Fruit fly (Drosophila melanogaster): ENCODE data around the gene Gr98c.

The Gr98c gene

dm6 chr3R:27544143-27544542 is at the start of gene Gr98c:
Gene Gr98c (plus strand): TSS chr3R:27544443.
- no peak for TF ChIP-seq noc (tag; optimal IDR thresholded peaks at IDR 0.05)

DNA sequence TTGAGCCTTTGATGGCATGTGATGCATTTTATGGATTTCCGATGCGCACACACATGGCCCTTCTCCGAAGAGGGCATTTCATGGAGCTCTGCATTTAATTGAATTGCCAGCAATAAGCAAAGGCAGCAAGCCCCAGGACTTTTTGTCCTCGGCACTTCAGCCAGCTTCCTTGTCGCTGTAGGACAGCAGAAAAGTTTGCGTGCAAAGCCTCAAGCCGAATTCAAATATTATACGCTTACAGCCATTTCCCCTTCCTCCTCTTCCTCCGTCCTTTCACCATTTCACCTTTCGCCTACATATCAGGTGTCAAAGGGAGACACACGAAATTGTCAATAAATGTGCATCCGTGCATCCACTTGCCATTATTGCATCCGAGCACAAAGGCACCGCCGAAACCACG is 46.6 kb upstream of the Gr98c start:
- TF ChIP-seq noc (tag; optimal IDR thresholded peaks at IDR 0.05): no peak

DNA sequence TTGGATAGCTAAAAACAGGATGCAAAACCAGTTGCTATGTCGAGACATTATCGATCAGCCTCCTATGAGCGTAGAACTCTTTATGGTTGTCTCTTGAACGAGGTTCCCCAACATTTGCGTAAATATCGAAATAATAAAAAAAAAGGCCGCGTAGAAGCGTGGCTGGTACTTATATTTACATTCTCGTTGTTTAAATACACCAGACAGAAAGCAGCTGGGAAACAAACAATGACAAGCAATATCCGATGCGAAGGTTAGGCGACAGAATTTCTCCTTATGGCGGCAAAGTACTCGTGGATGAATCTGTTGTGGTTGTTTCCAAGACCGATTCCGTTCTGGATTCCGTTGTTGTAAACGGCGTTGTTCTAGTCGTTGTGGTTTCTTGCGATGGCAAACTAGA is 42.3 kb upstream of the Gr98c start, which contains the start of gene CG43139:
CG43139 (minus strand) TSS at position 88 of the 400 bp plus-strand sequence.
- TF ChIP-seq noc (tag; optimal IDR thresholded peaks at IDR 0.05): no peak

dm6 chr3R:27502856-27503255 is 41.4 kb upstream of the Gr98c start, which contains the start of gene CG5402:
Gene CG5402 (minus strand): TSS chr3R:27502956.
- TF ChIP-seq noc (tag; optimal IDR thresholded peaks at IDR 0.05): no peak

- TF ChIP-seq noc (tag; optimal IDR thresholded peaks at IDR 0.05): no peak
Observed at dm6 chr3R:27517157-27517556, 27.1 kb upstream of the Gr98c start, which contains the start of gene CG13972. Gene CG13972 (minus strand): TSS chr3R:27517257.

DNA sequence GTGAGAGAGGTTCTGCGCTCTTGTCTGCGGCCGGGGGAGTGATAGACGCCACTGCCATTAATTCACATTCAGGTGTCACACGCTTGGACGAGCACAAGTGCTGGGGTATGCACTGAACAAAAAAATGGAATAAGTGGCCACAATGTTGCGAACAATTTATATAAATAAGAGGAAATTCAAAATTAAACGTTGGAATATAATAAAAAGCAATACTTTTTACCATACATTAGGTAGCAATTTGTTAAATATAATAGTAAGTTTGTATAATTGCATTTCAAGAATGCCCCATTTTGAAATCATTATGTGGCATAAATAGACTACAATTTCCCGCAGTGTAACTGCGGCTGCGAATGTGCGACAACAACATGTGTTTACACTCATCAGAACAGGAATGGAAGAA is 24.4 kb upstream of the Gr98c start:
- no peak for TF ChIP-seq noc (tag; optimal IDR thresholded peaks at IDR 0.05)

dm6 chr3R:27520415-27520916 is 23.8 kb upstream of the Gr98c start, which contains the start of gene CG12885:
Gene CG12885 (plus strand): TSS chr3R:27520866.
- no peak for TF ChIP-seq noc (tag; optimal IDR thresholded peaks at IDR 0.05)

- TF ChIP-seq noc (tag; optimal IDR thresholded peaks at IDR 0.05): no peak
Observed at dm6 chr3R:27533225-27533624, 11.0 kb upstream of the Gr98c start.

dm6 chr3R:27542197-27542596 is 2.0 kb upstream of the Gr98c start, which contains the start of gene Gr98b:
Gene Gr98b (plus strand): TSS chr3R:27542497.
- no peak for TF ChIP-seq noc (tag; optimal IDR thresholded peaks at IDR 0.05)

- TF ChIP-seq noc (tag; optimal IDR thresholded peaks at IDR 0.05): no peak
Observed at dm6 chr3R:27545752-27546151, 1.5 kb downstream of the Gr98c start, which contains the start of gene Gr98d. Gene Gr98d (plus strand): TSS chr3R:27546052.

- no peak for TF ChIP-seq noc (tag; optimal IDR thresholded peaks at IDR 0.05)
Observed at dm6 chr3R:27547378-27547949, 3.2 kb downstream of the Gr98c start.

- no peak for TF ChIP-seq noc (tag; optimal IDR thresholded peaks at IDR 0.05)
Observed at dm6 chr3R:27552710-27553109, 8.5 kb downstream of the Gr98c start.

DNA sequence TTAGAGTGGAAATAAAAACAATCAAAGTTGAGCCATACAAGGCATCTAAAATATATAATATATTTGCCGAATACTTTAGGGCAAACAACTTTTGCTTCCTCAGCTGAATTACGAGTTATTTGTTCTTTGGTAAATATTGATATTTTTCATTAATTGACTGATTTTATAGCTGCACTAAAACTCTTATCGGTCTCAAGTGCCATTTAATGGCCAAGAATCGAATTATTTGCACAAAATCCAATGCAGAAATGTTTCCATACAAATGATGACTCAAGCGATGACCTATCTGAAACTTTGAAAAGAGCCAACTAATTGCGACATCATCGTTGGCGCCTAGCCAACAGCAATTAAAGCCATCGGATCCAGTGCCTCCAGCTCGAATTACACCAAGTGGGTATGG is 9.1 kb downstream of the Gr98c start:
- TF ChIP-seq noc (tag; optimal IDR thresholded peaks at IDR 0.05): no peak

DNA sequence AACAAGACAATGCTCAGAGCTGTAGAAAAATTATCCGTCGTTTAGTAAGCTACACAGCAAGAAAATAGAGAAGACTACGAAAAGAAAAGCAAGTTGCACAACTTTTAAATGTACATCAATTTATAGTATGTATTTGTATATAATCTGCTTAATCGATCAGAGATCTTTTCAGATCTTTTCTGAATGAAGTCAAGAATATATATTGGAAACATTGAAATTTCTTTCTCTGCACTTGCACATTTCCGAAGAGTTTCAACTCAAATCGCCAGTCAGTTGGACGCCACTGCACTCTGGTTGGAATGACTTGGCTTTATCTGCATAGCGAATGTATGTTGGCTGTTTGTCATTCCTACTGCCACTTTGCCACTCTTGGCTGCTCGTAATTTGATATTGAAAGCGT is 9.7 kb downstream of the Gr98c start:
- no peak for TF ChIP-seq noc (tag; optimal IDR thresholded peaks at IDR 0.05)

- TF ChIP-seq noc (tag; optimal IDR thresholded peaks at IDR 0.05): no peak
Observed at dm6 chr3R:27554964-27555363, 10.7 kb downstream of the Gr98c start.

- no peak for TF ChIP-seq noc (tag; optimal IDR thresholded peaks at IDR 0.05)
Observed at dm6 chr3R:27555853-27556252, 11.6 kb downstream of the Gr98c start.

DNA sequence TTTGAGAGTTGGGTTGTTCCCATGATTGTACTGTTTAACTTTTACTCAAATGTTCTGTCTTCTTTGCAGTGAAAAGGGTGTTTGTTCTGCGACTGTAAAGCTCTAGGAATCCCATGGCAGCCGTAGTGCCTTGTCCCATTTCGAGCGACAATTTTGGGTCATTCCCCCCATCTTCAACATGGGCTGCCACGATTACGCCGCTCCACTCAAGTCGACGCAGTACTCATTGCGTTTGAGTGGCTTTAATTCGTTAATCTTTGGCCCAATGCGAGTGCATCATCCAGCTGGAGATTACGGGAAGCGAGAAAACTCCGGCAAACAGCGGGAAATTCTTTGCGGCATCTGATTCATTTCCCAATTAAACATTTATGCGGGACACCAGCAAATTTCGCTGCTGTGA is 12.2 kb downstream of the Gr98c start:
- TF ChIP-seq noc (tag; optimal IDR thresholded peaks at IDR 0.05): no peak

DNA sequence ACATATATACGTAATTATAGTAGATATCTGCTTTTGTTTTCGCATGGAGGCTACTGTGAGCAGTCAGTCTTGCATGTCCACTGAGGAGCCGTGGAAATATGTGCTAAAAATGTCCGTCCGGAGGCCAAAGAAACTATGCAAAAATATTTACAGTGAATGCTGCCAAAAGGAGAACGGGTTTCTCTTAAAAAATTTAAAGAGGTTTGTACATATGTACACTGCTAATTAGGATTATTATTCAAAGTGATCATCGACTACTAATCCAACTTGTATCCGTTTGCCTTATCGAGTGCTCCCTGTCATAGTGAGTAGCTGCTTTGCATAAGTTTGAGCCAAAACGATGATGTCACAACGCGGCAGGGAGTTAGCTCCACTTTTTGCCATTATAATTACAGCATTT is 12.7 kb downstream of the Gr98c start:
- peak; percentile 89 for TF ChIP-seq noc (tag; optimal IDR thresholded peaks at IDR 0.05)

Data from whole organism, larva.